Fruit fly (Drosophila melanogaster): ENCODE data around the gene OtopLc.

DNA sequence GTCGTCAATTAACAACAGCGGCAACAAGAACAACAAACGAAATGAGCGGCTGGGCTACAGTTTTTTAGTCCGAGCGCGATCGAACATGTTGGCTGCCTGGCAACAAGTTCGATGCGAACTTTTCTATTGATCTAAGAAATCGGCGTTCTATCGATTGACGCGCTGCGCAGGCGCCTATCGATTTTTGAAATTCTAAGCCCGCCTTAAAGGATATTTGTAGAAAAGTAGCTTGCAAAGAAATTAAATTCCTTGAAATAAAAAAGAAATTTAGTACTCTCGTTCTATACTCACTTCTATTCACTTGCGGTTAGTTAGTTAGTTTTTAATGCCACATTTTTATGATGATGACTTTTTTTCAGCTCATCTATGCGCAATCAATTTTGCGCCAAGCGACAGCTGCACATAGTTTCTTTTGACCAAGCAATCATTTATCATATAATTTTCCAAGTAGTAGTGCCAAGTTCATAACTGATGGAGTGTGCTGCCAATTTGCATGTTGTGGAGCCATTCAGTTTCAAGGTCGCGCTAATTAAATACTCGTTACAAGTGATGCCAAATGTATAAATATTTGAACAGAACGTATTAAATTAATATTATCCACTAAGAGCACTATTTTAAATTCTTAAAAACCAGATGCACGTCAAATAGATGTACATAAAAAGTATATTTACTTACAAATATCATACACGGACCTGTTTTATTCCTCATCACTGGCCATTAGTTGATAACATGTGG, 17.4 kb upstream of the OtopLc start, which contains the start of the genes Tre1 and Gr5a:
- TF ChIP-seq fd85E (GFP tag; optimal IDR thresholded peaks at IDR 0.05) (no peak), CG8119 (GFP tag; IDR thresholded peaks at IDR 0.05) (no peak)
